Worm (Caenorhabditis elegans) whole organism, L1 larva: ENCODE measurements around the gene W05B10.4.
A peak's percentile ranks its signal among the peaks of the same experiment; 100 is the strongest.

ENCODE experiments used
- C16A3.4 ChIP-seq: fragments of 150-350 bp; optimal IDR thresholded peaks from 2 replicates; lab custom pipeline; 2014; ENCODE audit warnings: missing biosample characterization, missing genetic modification characterization
- F16B12.6 ChIP-seq: fragments of 150-350 bp; optimal IDR thresholded peaks from 2 replicates; lab custom pipeline; 2014; ENCODE audit warnings: missing biosample characterization, missing genetic modification characterization
- aha-1 ChIP-seq: fragments of 150-350 bp; optimal IDR thresholded peaks from 2 replicates; lab custom pipeline; 2014; ENCODE audit warnings: missing biosample characterization, missing genetic modification characterization
- aly-2 ChIP-seq: fragments of 150-350 bp; optimal IDR thresholded peaks from 2 replicates; lab custom pipeline; 2014; ENCODE audit warnings: missing biosample characterization, missing genetic modification characterization
- ceh-8 ChIP-seq: fragments of 200-800 bp; sonication (Bioruptor generic); optimal IDR thresholded peaks from 2 replicates; lab custom pipeline; 2018; ENCODE audit warnings: mild to moderate bottlenecking, missing genetic modification characterization, moderate library complexity, missing compliant biosample characterization
- ceh-82 ChIP-seq, 3 experiments: fragments of 150-350 bp in 1 of 3; sonication (generic microtip) in 2 of 3; optimal IDR thresholded peaks; 2 replicates each; lab custom pipeline; 2014 to 2017; ENCODE audit warnings: missing biosample characterization in 3 of 3, missing genetic modification characterization in 3 of 3
- ceh-88 ChIP-seq: fragments of 200-800 bp; sonication (Bioruptor generic); IDR thresholded peaks from 2 replicates; pipeline ENCODE4 v1.3.6; 2022; ENCODE audit warnings: missing genetic modification characterization, missing compliant biosample characterization
- ces-1 ChIP-seq: fragments of 150-350 bp; optimal IDR thresholded peaks from 2 replicates; lab custom pipeline; 2014; ENCODE audit warnings: missing biosample characterization, missing genetic modification reagents, missing genetic modification characterization
- dsc-1 ChIP-seq: sonication (generic microtip); optimal IDR thresholded peaks from 2 replicates; lab custom pipeline; 2016; ENCODE audit warnings: mild to moderate bottlenecking, missing genetic modification characterization, missing compliant biosample characterization
- efl-1 ChIP-seq, 4 experiments: fragments of 150-350 bp; optimal IDR thresholded peaks in 3 of 4; peaks in 1 of 4; 1 replicate in 1 of 4; 2 replicates in 3 of 4; lab custom pipeline; 2014; ENCODE audit warnings: missing biosample characterization in 2 of 4, missing genetic modification characterization in 2 of 4, missing genetic modification reagents in 2 of 4
- elt-3 ChIP-seq, 6 experiments: fragments of 150-350 bp in 1 of 6; sonication (generic microtip); optimal IDR thresholded peaks; 2 replicates each; lab custom pipeline; 2017 to 2018; ENCODE audit warnings: missing biosample characterization in 6 of 6, missing genetic modification characterization in 6 of 6, inconsistent platforms in 1 of 6
- fkh-10 ChIP-seq: sonication (generic microtip); optimal IDR thresholded peaks from 2 replicates; lab custom pipeline; 2017; ENCODE audit warnings: missing biosample characterization, missing genetic modification reagents, missing genetic modification characterization
- hlh-17 ChIP-seq: fragments of 200-800 bp; sonication (Bioruptor generic); optimal IDR thresholded peaks from 2 replicates; lab custom pipeline; 2018; ENCODE audit warnings: missing genetic modification characterization, mild to moderate bottlenecking, missing compliant biosample characterization, moderate library complexity, borderline replicate concordance
- irx-1 ChIP-seq: sonication (generic microtip); optimal IDR thresholded peaks from 2 replicates; lab custom pipeline; 2016; ENCODE audit warnings: missing genetic modification characterization, missing compliant biosample characterization
- jun-1 ChIP-seq: fragments of 150-350 bp; optimal IDR thresholded peaks from 2 replicates; lab custom pipeline; 2014; ENCODE audit warnings: missing biosample characterization, missing genetic modification reagents, missing genetic modification characterization
- lin-13 ChIP-seq: fragments of 150-350 bp; optimal IDR thresholded peaks from 2 replicates; lab custom pipeline; 2014; ENCODE audit warnings: missing biosample characterization, missing genetic modification reagents, missing genetic modification characterization
- lin-14 ChIP-seq: fragments of 200-800 bp; sonication (Bioruptor generic); optimal IDR thresholded peaks from 2 replicates; lab custom pipeline; 2018; ENCODE audit warnings: mild to moderate bottlenecking, missing genetic modification characterization, moderate library complexity, missing compliant biosample characterization
- lsy-2 ChIP-seq, 2 experiments: fragments of 150-350 bp; optimal IDR thresholded peaks; 2 replicates each; lab custom pipeline; 2014; ENCODE audit warnings: missing biosample characterization in 2 of 2, missing genetic modification characterization in 2 of 2
- nhr-12 ChIP-seq: sonication (generic microtip); optimal IDR thresholded peaks from 2 replicates; lab custom pipeline; 2017; ENCODE audit warnings: missing biosample characterization, missing genetic modification characterization
- nhr-19 ChIP-seq: fragments of 200-800 bp; sonication (Bioruptor generic); conservative IDR thresholded peaks from 2 replicates; pipeline ENCODE4 v1.3.6; 2022; ENCODE audit warnings: missing genetic modification characterization, missing compliant biosample characterization
- nhr-20 ChIP-seq: sonication (generic microtip); optimal IDR thresholded peaks from 2 replicates; lab custom pipeline; 2016; ENCODE audit warnings: mild to moderate bottlenecking, missing genetic modification characterization, missing compliant biosample characterization
- nhr-237 ChIP-seq: fragments of 150-350 bp; optimal IDR thresholded peaks from 2 replicates; lab custom pipeline; 2014; ENCODE audit warnings: missing biosample characterization, missing genetic modification characterization
- nhr-28 ChIP-seq: fragments of 150-350 bp; optimal IDR thresholded peaks from 2 replicates; lab custom pipeline; 2014; ENCODE audit warnings: missing biosample characterization, missing genetic modification characterization
- nhr-90 ChIP-seq: sonication (generic microtip); optimal IDR thresholded peaks from 2 replicates; lab custom pipeline; 2016; ENCODE audit warnings: mild to moderate bottlenecking, missing genetic modification characterization, missing compliant biosample characterization; ENCODE audit not compliant: poor library complexity
- pqm-1 ChIP-seq: sonication (generic microtip); optimal IDR thresholded peaks from 3 replicates; lab custom pipeline; 2017; ENCODE audit warnings: missing biosample characterization, missing genetic modification characterization
- sup-37 ChIP-seq: fragments of 200-800 bp; sonication (Bioruptor generic); optimal IDR thresholded peaks from 2 replicates; lab custom pipeline; 2018; ENCODE audit warnings: mild to moderate bottlenecking, missing genetic modification characterization, missing compliant biosample characterization
- swsn-7 ChIP-seq: sonication (generic microtip); optimal IDR thresholded peaks from 2 replicates; lab custom pipeline; 2016; ENCODE audit warnings: missing genetic modification characterization, missing compliant biosample characterization
- tbx-2 ChIP-seq: sonication (generic microtip); optimal IDR thresholded peaks from 2 replicates; lab custom pipeline; 2016; ENCODE audit warnings: missing genetic modification characterization, missing compliant biosample characterization
- unc-130 ChIP-seq: fragments of 150-350 bp; optimal IDR thresholded peaks from 2 replicates; lab custom pipeline; 2017; ENCODE audit warnings: missing biosample characterization, missing genetic modification characterization, inconsistent platforms
- unc-30 ChIP-seq: sonication (generic microtip); optimal IDR thresholded peaks from 2 replicates; lab custom pipeline; 2017; ENCODE audit warnings: missing biosample characterization, missing genetic modification characterization
- vab-15 ChIP-seq: sonication (generic microtip); optimal IDR thresholded peaks from 2 replicates; lab custom pipeline; 2017; ENCODE audit warnings: missing genotype, mild to moderate bottlenecking, missing genetic modification characterization, missing compliant biosample characterization

W05B10.4 gene

DNA sequence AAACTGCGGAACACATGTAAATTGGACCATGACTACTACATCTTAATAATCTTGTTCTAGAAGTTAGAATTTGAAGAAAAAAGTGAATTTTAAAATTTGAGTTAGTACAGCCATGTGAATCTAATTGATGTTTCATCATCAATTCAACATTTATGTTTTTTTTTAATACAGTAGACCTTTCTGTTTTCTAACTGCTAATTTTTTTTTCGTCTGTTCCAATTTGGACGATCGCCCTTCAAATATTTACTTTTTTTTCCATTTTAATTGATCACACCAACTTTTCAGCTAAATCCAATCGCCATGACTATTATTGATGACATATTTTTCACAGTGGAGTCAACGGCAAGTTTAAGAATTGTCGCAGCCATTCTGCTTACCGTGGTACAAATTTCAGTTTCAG lies 2.6 kb downstream of the W05B10.4 start, which contains the start of gene srx-116:
Gene srx-116 (plus strand): TSS at position 301 of the 400 bp plus-strand sequence.
- TF ChIP-seq unc-30 (tag; lab: Kevin White, UChicago) (no peak), ceh-88 (no peak)

DNA sequence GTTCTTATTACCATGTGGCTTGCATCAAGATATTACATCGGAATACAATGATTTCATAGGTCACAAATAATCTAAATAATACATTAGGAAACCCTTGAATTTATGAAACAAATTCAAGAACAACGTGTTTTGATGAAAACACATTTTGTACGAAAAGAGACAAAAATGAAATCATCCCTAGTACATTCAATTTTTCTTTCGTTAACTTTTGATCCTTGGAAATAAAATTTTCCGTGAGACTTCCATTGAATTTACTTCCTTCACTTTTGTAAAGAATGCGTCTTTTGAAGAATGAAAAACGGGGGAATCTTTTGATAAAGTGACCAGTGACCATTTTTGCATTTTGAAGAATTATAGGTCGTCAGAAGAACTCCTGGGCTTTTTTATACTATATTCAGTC lies 5.7 kb downstream of the W05B10.4 start:
- TF ChIP-seq lin-14 (GFP tag; lab: Kevin White, UChicago) (peak; percentile 2), fkh-10 (GFP tag; lab: Kevin White, UChicago) (peak; percentile 83), tbx-2 (tag; lab: Kevin White, UChicago) (no peak)

DNA sequence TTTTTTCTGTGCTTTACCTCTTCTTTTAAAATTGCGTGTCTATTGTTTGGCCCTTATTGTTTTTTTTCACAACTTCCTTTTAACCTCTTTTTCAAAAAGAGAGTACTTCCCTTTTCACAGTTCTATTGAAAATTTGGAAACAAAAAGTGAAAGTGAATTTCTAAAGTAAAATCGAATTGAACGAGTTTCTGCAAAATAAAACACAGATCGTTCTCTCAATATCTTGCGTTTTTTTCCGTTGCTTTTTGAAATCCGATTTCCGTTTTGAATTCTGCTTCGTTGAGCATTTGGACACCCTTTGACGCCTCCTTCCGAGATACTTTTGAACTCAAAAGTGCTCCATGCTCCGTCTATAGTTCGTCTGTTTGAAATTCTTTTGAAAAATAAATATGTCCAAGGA lies 8.3 kb downstream of the W05B10.4 start:
- TF ChIP-seq lin-14 (GFP tag; lab: Kevin White, UChicago) (peak; percentile 26), jun-1 (no peak), fkh-10 (GFP tag; lab: Kevin White, UChicago) (peak; percentile 91)

DNA sequence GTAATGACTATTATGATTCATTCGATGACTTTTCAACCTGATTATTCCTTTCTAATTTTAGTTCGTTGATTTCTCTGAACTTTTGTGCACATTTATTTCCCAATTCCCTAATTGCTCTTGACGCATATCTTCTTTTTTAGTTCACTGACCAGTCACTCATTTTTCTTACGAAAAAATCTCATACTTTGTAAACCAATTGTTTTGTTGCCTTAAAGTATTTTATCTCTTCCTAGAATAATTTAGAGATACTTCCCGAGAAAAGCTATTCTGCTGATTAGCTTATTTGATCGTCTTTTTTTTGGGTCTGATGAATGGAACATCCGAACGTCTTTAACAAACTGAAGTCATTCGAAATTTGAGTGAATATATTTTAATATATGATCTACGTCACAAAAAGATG lies 11.3 kb downstream of the W05B10.4 start:
- TF ChIP-seq nhr-28 (tag; lab: Kevin White, UChicago) (no peak), lin-13 (no peak), ceh-8 (GFP tag; lab: Kevin White, UChicago) (peak; percentile 53), sup-37 (no peak), elt-3 (tag; optimal IDR thresholded peaks at IDR 0.05; lab: Kevin White, UChicago) (no peak), dsc-1 (tag; lab: Kevin White, UChicago) (peak; percentile 64), nhr-12 (tag; lab: Kevin White, UChicago) (no peak), ceh-82 (tag; optimal IDR thresholded peaks at IDR 0.05; lab: Kevin White, UChicago) (no peak)

DNA sequence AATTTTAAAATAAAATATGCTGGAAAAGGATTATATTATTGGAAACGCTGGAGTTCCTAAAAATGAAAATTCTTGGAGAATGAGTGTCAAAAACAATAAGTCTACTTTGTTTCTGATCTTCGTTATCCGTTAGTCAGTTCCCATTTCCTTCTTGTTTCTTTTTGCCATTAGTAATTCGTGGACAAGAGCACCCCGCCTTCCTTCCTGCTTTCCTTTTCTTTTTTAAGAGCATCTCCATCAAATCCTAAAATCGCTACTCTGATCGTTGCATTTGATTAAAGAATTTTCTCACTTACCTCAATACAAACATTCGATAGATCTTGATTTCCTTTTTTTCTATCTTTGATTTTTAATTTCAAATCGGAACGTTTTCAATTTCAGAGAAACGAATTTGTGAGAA lies 11.8 kb downstream of the W05B10.4 start, which contains the start of gene frpr-15:
Gene frpr-15 (plus strand): TSS at position 301 of the 400 bp plus-strand sequence.
- TF ChIP-seq lsy-2 (tag; optimal IDR thresholded peaks at IDR 0.05; lab: Kevin White, UChicago) (no peak), fkh-10 (GFP tag; lab: Kevin White, UChicago) (peak; percentile 9)

DNA sequence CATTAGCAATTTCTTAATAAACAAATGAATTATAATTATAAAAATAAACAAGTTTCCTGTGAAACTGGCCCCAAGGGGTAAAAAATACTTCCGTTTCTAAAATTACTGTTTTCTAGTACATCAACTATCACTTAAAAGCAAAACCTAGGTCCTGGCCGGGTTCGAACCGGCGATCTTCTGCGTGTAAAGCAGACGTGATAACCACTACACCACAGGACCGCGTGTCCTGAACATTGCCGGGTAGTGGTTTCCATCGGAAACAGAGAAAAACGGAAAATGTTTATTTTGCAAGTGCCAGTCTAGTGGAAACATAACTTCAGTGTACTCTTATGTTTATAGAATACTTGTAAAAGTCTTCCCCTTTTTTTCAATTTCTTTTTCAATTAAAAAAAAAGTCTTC lies 15.2 kb downstream of the W05B10.4 start:
- peak; percentile 15 for TF ChIP-seq nhr-20
- TF ChIP-seq nhr-237 (tag; lab: Kevin White, UChicago) = no peak
- peak; percentile 7 for TF ChIP-seq nhr-90 (tag; lab: Kevin White, UChicago)

DNA sequence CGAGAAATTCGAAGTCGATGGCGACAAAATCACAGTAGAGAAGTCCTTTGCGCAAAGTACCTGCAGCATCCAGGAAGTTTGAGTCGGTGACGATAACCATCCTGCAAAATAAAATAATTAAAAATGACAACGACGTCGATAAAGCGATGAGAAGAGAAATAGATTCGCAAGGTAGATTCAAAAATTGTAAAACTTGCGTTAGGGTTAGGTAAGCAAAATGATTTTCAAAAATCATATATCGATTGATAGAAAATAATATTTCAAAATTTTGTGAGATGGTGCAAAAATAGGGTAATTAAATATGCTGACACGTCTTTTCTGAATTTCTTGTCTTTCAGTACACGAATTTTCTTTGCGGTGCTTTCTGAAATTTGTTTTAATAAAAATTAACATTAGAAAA lies 27.1 kb downstream of the W05B10.4 start, which contains the start of gene parn-1:
Gene parn-1 (minus strand): TSS at position 101 of the 400 bp plus-strand sequence.
- no peak for TF ChIP-seq nhr-19 (GFP tag; lab: Robert Waterston, UW)
- no peak for TF ChIP-seq aly-2 (tag; lab: Kevin White, UChicago)
- TF ChIP-seq hlh-17 (GFP tag; lab: Kevin White, UChicago) = no peak
- no peak for TF ChIP-seq unc-130 (tag; lab: Kevin White, UChicago)
- TF ChIP-seq aha-1 (tag; lab: Kevin White, UChicago) = no peak
- TF ChIP-seq vab-15 (tag; lab: Kevin White, UChicago) = no peak
- TF ChIP-seq swsn-7 (tag; lab: Kevin White, UChicago) = no peak
- TF ChIP-seq elt-3 (tag; optimal IDR thresholded peaks at IDR 0.05; lab: Kevin White, UChicago) = no peak
- TF ChIP-seq F16B12.6 (tag; lab: Kevin White, UChicago) = no peak
- no peak for TF ChIP-seq C16A3.4 (tag; lab: Kevin White, UChicago)
- no peak for TF ChIP-seq pqm-1 (tag; lab: Kevin White, UChicago)
- TF ChIP-seq dsc-1 (tag; lab: Kevin White, UChicago) = no peak
- no peak for TF ChIP-seq ces-1 (GFP tag; lab: Kevin White, UChicago)
- no peak for TF ChIP-seq efl-1 (optimal IDR thresholded peaks at IDR 0.05; lab: Kevin White, UChicago)
- no peak for TF ChIP-seq efl-1 (GFP tag; optimal IDR thresholded peaks at IDR 0.05 in 1 of 2; lab: Kevin White, UChicago)
- no peak for TF ChIP-seq nhr-90 (tag; lab: Kevin White, UChicago)
- no peak for TF ChIP-seq irx-1 (tag; lab: Kevin White, UChicago)
- TF ChIP-seq jun-1 = no peak
